Worm (Caenorhabditis elegans): ENCODE data around the gene C55C3.7.

C55C3.7 gene

ce11 chrIV:5659461-5659860 lies 23.0 kb downstream of the C55C3.7 start:
- peak; percentile 34 for TF ChIP-seq F13H6.1 (tag; optimal IDR thresholded peaks at IDR 0.05)
- peak; percentile 81 for TF ChIP-seq fos-1 (tag; optimal IDR thresholded peaks at IDR 0.05)
- peak; percentile 6 for TF ChIP-seq gmeb-1 (tag; optimal IDR thresholded peaks at IDR 0.05)
- TF ChIP-seq nhr-129 (tag; optimal IDR thresholded peaks at IDR 0.05) = peak; percentile 22
- peak; percentile 64 for TF ChIP-seq crh-2 (tag; optimal IDR thresholded peaks at IDR 0.05)
- peak; percentile 18 for TF ChIP-seq sma-3 (GFP tag; optimal IDR thresholded peaks at IDR 0.05)
- TF ChIP-seq nhr-25 (tag; optimal IDR thresholded peaks at IDR 0.05) = no peak
- no peak for TF ChIP-seq mab-5 (tag; optimal IDR thresholded peaks at IDR 0.05)
- peak; percentile 86 for TF ChIP-seq sma-9 (GFP tag; optimal IDR thresholded peaks at IDR 0.05)
- no peak for TF ChIP-seq sma-9 (tag; optimal IDR thresholded peaks at IDR 0.05)
- TF ChIP-seq peb-1 (tag; optimal IDR thresholded peaks at IDR 0.05) = no peak
- TF ChIP-seq R02D3.7 (tag; optimal IDR thresholded peaks at IDR 0.05) = no peak
- peak; percentile 97 for TF ChIP-seq skn-1 (tag; optimal IDR thresholded peaks at IDR 0.05)
- no peak for TF ChIP-seq dmd-4 (tag; optimal IDR thresholded peaks at IDR 0.05)

- TF ChIP-seq sma-3 (GFP tag; optimal IDR thresholded peaks at IDR 0.05) (no peak), nhr-25 (tag; optimal IDR thresholded peaks at IDR 0.05) (no peak), dmd-4 (tag; optimal IDR thresholded peaks at IDR 0.05) (no peak), elt-3 (tag; optimal IDR thresholded peaks at IDR 0.05) (no peak), mbf-1 (tag; optimal IDR thresholded peaks at IDR 0.05) (no peak), ztf-1 (GFP tag; conservative IDR thresholded peaks at IDR 0.05) (no peak), nhr-77 (tag; optimal IDR thresholded peaks at IDR 0.05) (no peak), sma-9 (GFP tag; optimal IDR thresholded peaks at IDR 0.05) (peak; percentile 78), sma-9 (tag; optimal IDR thresholded peaks at IDR 0.05) (no peak), fos-1 (tag; optimal IDR thresholded peaks at IDR 0.05) (peak; percentile 28)
Measured at ce11 chrIV:5658897-5659296, 23.6 kb downstream of the C55C3.7 start.

ce11 chrIV:5658225-5658624 lies 24.2 kb downstream of the C55C3.7 start:
- TF ChIP-seq unc-62 (GFP tag; optimal IDR thresholded peaks at IDR 0.05) (no peak), nhr-6 (tag; optimal IDR thresholded peaks at IDR 0.05) (no peak), nhr-23 (tag; optimal IDR thresholded peaks at IDR 0.05) (no peak), alr-1 (tag; optimal IDR thresholded peaks at IDR 0.05) (no peak), zag-1 (tag; optimal IDR thresholded peaks at IDR 0.05) (no peak), F13H6.1 (tag; optimal IDR thresholded peaks at IDR 0.05) (no peak), gmeb-1 (tag; optimal IDR thresholded peaks at IDR 0.05) (no peak), nhr-129 (tag; optimal IDR thresholded peaks at IDR 0.05) (no peak), unc-55 (GFP tag; optimal IDR thresholded peaks at IDR 0.05) (no peak), C34F6.9 (tag; optimal IDR thresholded peaks at IDR 0.05) (no peak), fos-1 (tag; optimal IDR thresholded peaks at IDR 0.05) (peak; percentile 13), nhr-12 (tag; optimal IDR thresholded peaks at IDR 0.05) (no peak), lsy-2 (tag; optimal IDR thresholded peaks at IDR 0.05) (peak in 1 of 2 experiments; percentile 17), sma-9 (GFP tag; optimal IDR thresholded peaks at IDR 0.05) (peak; percentile 44), sma-9 (tag; optimal IDR thresholded peaks at IDR 0.05) (no peak), snpc-4 (tag; optimal IDR thresholded peaks at IDR 0.05) (no peak)

ce11 chrIV:5657126-5657666 lies 25.3 kb downstream of the C55C3.7 start:
- TF ChIP-seq nhr-237 (tag; optimal IDR thresholded peaks at IDR 0.05) (no peak), ztf-4 (tag; optimal IDR thresholded peaks at IDR 0.05) (peak; percentile 17), nhr-11 (tag; optimal IDR thresholded peaks at IDR 0.05) (no peak), alr-1 (tag; optimal IDR thresholded peaks at IDR 0.05) (no peak), sma-9 (GFP tag; optimal IDR thresholded peaks at IDR 0.05) (peak; percentile 92), sma-9 (tag; optimal IDR thresholded peaks at IDR 0.05) (peak; percentile 70), nhr-12 (tag; optimal IDR thresholded peaks at IDR 0.05) (no peak), peb-1 (tag; optimal IDR thresholded peaks at IDR 0.05) (no peak), unc-55 (GFP tag; optimal IDR thresholded peaks at IDR 0.05) (peak; percentile 46), elt-3 (tag; optimal IDR thresholded peaks at IDR 0.05) (no peak), lin-11 (tag; optimal IDR thresholded peaks at IDR 0.05) (peak; percentile 33), nhr-23 (tag; optimal IDR thresholded peaks at IDR 0.05) (no peak), mbf-1 (tag; optimal IDR thresholded peaks at IDR 0.05) (no peak), gmeb-1 (tag; optimal IDR thresholded peaks at IDR 0.05) (peak; percentile 60), dmd-4 (tag; optimal IDR thresholded peaks at IDR 0.05) (no peak), mab-5 (tag; optimal IDR thresholded peaks at IDR 0.05) (no peak), sem-4 (tag; optimal IDR thresholded peaks at IDR 0.05) (peak; percentile 78), mdl-1 (tag; optimal IDR thresholded peaks at IDR 0.05) (peak; percentile 58 to 71), blmp-1 (tag; optimal IDR thresholded peaks at IDR 0.05; ENCODE audit: insufficient read depth) (peak; percentile 59), nhr-129 (tag; optimal IDR thresholded peaks at IDR 0.05) (peak; percentile 90), lin-13 (GFP tag; optimal IDR thresholded peaks at IDR 0.05) (peak; percentile 66), ztf-1 (GFP tag; conservative IDR thresholded peaks at IDR 0.05) (no peak), elt-1 (tag; optimal IDR thresholded peaks at IDR 0.05) (no peak), aly-2 (tag; optimal IDR thresholded peaks at IDR 0.05) (no peak), C34F6.9 (tag; optimal IDR thresholded peaks at IDR 0.05) (peak; percentile 76), fos-1 (tag; optimal IDR thresholded peaks at IDR 0.05) (peak; percentile 56), skn-1 (tag; optimal IDR thresholded peaks at IDR 0.05) (peak; percentile 100), F13H6.1 (tag; optimal IDR thresholded peaks at IDR 0.05) (peak; percentile 93), nhr-6 (tag; optimal IDR thresholded peaks at IDR 0.05) (peak; percentile 83), zag-1 (tag; optimal IDR thresholded peaks at IDR 0.05) (peak; percentile 49), ceh-82 (tag; optimal IDR thresholded peaks at IDR 0.05) (peak; percentile 20), unc-39 (tag; optimal IDR thresholded peaks at IDR 0.05) (no peak), nhr-77 (tag; optimal IDR thresholded peaks at IDR 0.05) (no peak), lin-39 (tag; optimal IDR thresholded peaks at IDR 0.05) (no peak), nhr-25 (tag; optimal IDR thresholded peaks at IDR 0.05) (peak; percentile 89), unc-62 (GFP tag; optimal IDR thresholded peaks at IDR 0.05) (no peak), crh-2 (tag; optimal IDR thresholded peaks at IDR 0.05) (peak; percentile 54), egl-27 (tag; optimal IDR thresholded peaks at IDR 0.05) (peak; percentile 84)

Measured in whole organism, L2 larva.